Fruit fly (Drosophila melanogaster): ENCODE data around the gene vkg.

- no peak for TF ChIP-seq pan (optimal IDR thresholded peaks at IDR 0.05)
- TF ChIP-seq OdsH (GFP tag; optimal IDR thresholded peaks at IDR 0.05), result peak; percentile 59
- peak; percentile 75 for TF ChIP-seq Hnf4 (GFP tag; optimal IDR thresholded peaks at IDR 0.05)
- no peak for TF ChIP-seq lola (GFP tag; optimal IDR thresholded peaks at IDR 0.05)
Observed at dm6 chr2L:4999389-5000032, 28.5 kb downstream of the vkg start.

All from whole organism, wandering third instar larva.